Worm (Caenorhabditis elegans): ENCODE measurements around the gene pqn-8.

ce11 chrIII:10025989-10026388 lies 28.2 kb upstream of the pqn-8 start, which contains the start of gene ins-22:
- no peak for TF ChIP-seq tbx-11 (GFP tag; IDR thresholded peaks at IDR 0.05)
- TF ChIP-seq hnd-1 (tag; optimal IDR thresholded peaks at IDR 0.05): no peak
- TF ChIP-seq tbx-37 (GFP tag; conservative IDR thresholded peaks at IDR 0.05): no peak
- TF ChIP-seq hmg-4 (GFP tag; optimal IDR thresholded peaks at IDR 0.05): no peak
- TF ChIP-seq B0310.2 (tag; optimal IDR thresholded peaks at IDR 0.05): no peak
